Worm (Caenorhabditis elegans) whole organism, L1 larva: ENCODE data around the gene F54B11.10.
A peak's percentile ranks its signal among the peaks of the same experiment; 100 is the strongest.

ENCODE experiments used
- C16A3.4 ChIP-seq: fragments of 150-350 bp; optimal IDR thresholded peaks from 2 replicates; lab custom pipeline; 2014; ENCODE audit warnings: missing biosample characterization, missing genetic modification characterization
- Y116A8C.19 ChIP-seq: sonication (generic microtip); optimal IDR thresholded peaks from 2 replicates; lab custom pipeline; 2016; ENCODE audit warnings: missing compliant biosample characterization, missing genetic modification characterization, borderline replicate concordance
- aha-1 ChIP-seq: fragments of 150-350 bp; optimal IDR thresholded peaks from 2 replicates; lab custom pipeline; 2014; ENCODE audit warnings: missing biosample characterization, missing genetic modification characterization
- alr-1 ChIP-seq: fragments of 200-800 bp; sonication (Bioruptor generic); optimal IDR thresholded peaks from 2 replicates; lab custom pipeline; 2018; ENCODE audit warnings: borderline replicate concordance, mild to moderate bottlenecking, missing genetic modification characterization, missing compliant biosample characterization
- ceh-63 ChIP-seq: fragments of 200-800 bp; sonication (Bioruptor generic); optimal IDR thresholded peaks from 2 replicates; lab custom pipeline; 2018; ENCODE audit warnings: mild to moderate bottlenecking, missing genetic modification characterization, missing compliant biosample characterization
- ceh-8 ChIP-seq: fragments of 200-800 bp; sonication (Bioruptor generic); optimal IDR thresholded peaks from 2 replicates; lab custom pipeline; 2018; ENCODE audit warnings: mild to moderate bottlenecking, missing genetic modification characterization, moderate library complexity, missing compliant biosample characterization
- ceh-82 ChIP-seq, 3 experiments: fragments of 150-350 bp in 1 of 3; sonication (generic microtip) in 2 of 3; optimal IDR thresholded peaks; 2 replicates each; lab custom pipeline; 2014 to 2017; ENCODE audit warnings: missing biosample characterization in 3 of 3, missing genetic modification characterization in 3 of 3
- ceh-88 ChIP-seq: fragments of 200-800 bp; sonication (Bioruptor generic); IDR thresholded peaks from 2 replicates; pipeline ENCODE4 v1.3.6; 2022; ENCODE audit warnings: missing genetic modification characterization, missing compliant biosample characterization
- dpl-1 ChIP-seq, 3 experiments: fragments of 150-350 bp in 2 of 3; sonication (generic microtip) in 1 of 3; optimal IDR thresholded peaks; 2 replicates each; lab custom pipeline; 2014 to 2017; ENCODE audit warnings: missing biosample characterization in 3 of 3, missing genetic modification characterization in 3 of 3, missing genetic modification reagents in 3 of 3
- dsc-1 ChIP-seq: sonication (generic microtip); optimal IDR thresholded peaks from 2 replicates; lab custom pipeline; 2016; ENCODE audit warnings: mild to moderate bottlenecking, missing genetic modification characterization, missing compliant biosample characterization
- efl-1 ChIP-seq, 4 experiments: fragments of 150-350 bp; optimal IDR thresholded peaks in 3 of 4; peaks in 1 of 4; 1 replicate in 1 of 4; 2 replicates in 3 of 4; lab custom pipeline; 2014; ENCODE audit warnings: missing biosample characterization in 2 of 4, missing genetic modification characterization in 2 of 4, missing genetic modification reagents in 2 of 4
- efl-3 ChIP-seq: fragments of 200-800 bp; sonication (Bioruptor generic); optimal IDR thresholded peaks from 2 replicates; lab custom pipeline; 2018; ENCODE audit warnings: mild to moderate bottlenecking, missing genetic modification characterization, missing compliant biosample characterization
- elt-3 ChIP-seq, 6 experiments: fragments of 150-350 bp in 1 of 6; sonication (generic microtip); optimal IDR thresholded peaks; 2 replicates each; lab custom pipeline; 2017 to 2018; ENCODE audit warnings: missing biosample characterization in 6 of 6, missing genetic modification characterization in 6 of 6, inconsistent platforms in 1 of 6
- fkh-10 ChIP-seq: sonication (generic microtip); optimal IDR thresholded peaks from 2 replicates; lab custom pipeline; 2017; ENCODE audit warnings: missing biosample characterization, missing genetic modification reagents, missing genetic modification characterization
- fkh-4 ChIP-seq: sonication (generic microtip); optimal IDR thresholded peaks from 2 replicates; lab custom pipeline; 2016; ENCODE audit warnings: missing compliant biosample characterization, missing genetic modification characterization, borderline replicate concordance
- fkh-8 ChIP-seq: sonication (generic microtip); optimal IDR thresholded peaks from 2 replicates; lab custom pipeline; 2016; ENCODE audit warnings: mild to moderate bottlenecking, missing genetic modification characterization, missing compliant biosample characterization
- fos-1 ChIP-seq: fragments of 150-350 bp; optimal IDR thresholded peaks from 2 replicates; lab custom pipeline; 2014; ENCODE audit warnings: missing biosample characterization, missing genetic modification characterization
- irx-1 ChIP-seq: sonication (generic microtip); optimal IDR thresholded peaks from 2 replicates; lab custom pipeline; 2016; ENCODE audit warnings: missing genetic modification characterization, missing compliant biosample characterization
- lin-14 ChIP-seq: fragments of 200-800 bp; sonication (Bioruptor generic); optimal IDR thresholded peaks from 2 replicates; lab custom pipeline; 2018; ENCODE audit warnings: mild to moderate bottlenecking, missing genetic modification characterization, moderate library complexity, missing compliant biosample characterization
- lin-15B ChIP-seq: fragments of 150-350 bp; sonication (generic microtip); optimal IDR thresholded peaks from 3 replicates; lab custom pipeline; 2014; ENCODE audit warnings: missing biosample characterization, missing genetic modification characterization
- lsy-2 ChIP-seq, 2 experiments: fragments of 150-350 bp; optimal IDR thresholded peaks; 2 replicates each; lab custom pipeline; 2014; ENCODE audit warnings: missing biosample characterization in 2 of 2, missing genetic modification characterization in 2 of 2
- mab-9 ChIP-seq: fragments of 200-800 bp; sonication (Bioruptor generic); IDR thresholded peaks from 2 replicates; pipeline ENCODE4 v1.3.6; 2022; ENCODE audit warnings: missing genetic modification reagents, missing genetic modification characterization, missing compliant biosample characterization
- mdl-1 ChIP-seq, 2 experiments: fragments of 150-350 bp; optimal IDR thresholded peaks; 2 replicates each; lab custom pipeline; 2014 to 2017; ENCODE audit warnings: missing biosample characterization in 2 of 2, missing genetic modification characterization in 2 of 2, inconsistent platforms in 1 of 2
- mep-1 ChIP-seq: fragments of 150-350 bp; optimal IDR thresholded peaks from 2 replicates; lab custom pipeline; 2014; ENCODE audit warnings: missing biosample characterization, missing genetic modification characterization
- nhr-11 ChIP-seq: fragments of 150-350 bp; optimal IDR thresholded peaks from 2 replicates; lab custom pipeline; 2014; ENCODE audit warnings: missing biosample characterization, missing genetic modification characterization
- nhr-20 ChIP-seq: sonication (generic microtip); optimal IDR thresholded peaks from 2 replicates; lab custom pipeline; 2016; ENCODE audit warnings: mild to moderate bottlenecking, missing genetic modification characterization, missing compliant biosample characterization
- nhr-237 ChIP-seq: fragments of 150-350 bp; optimal IDR thresholded peaks from 2 replicates; lab custom pipeline; 2014; ENCODE audit warnings: missing biosample characterization, missing genetic modification characterization
- nhr-28 ChIP-seq: fragments of 150-350 bp; optimal IDR thresholded peaks from 2 replicates; lab custom pipeline; 2014; ENCODE audit warnings: missing biosample characterization, missing genetic modification characterization
- nhr-71 ChIP-seq: sonication (generic microtip); optimal IDR thresholded peaks from 2 replicates; lab custom pipeline; 2016; ENCODE audit warnings: mild to moderate bottlenecking, missing genetic modification characterization, moderate library complexity, missing compliant biosample characterization
- nhr-76 ChIP-seq: sonication (generic microtip); optimal IDR thresholded peaks from 2 replicates; lab custom pipeline; 2017; ENCODE audit warnings: missing biosample characterization, missing genetic modification characterization
- nhr-77 ChIP-seq: fragments of 150-350 bp; optimal IDR thresholded peaks from 2 replicates; lab custom pipeline; 2014; ENCODE audit warnings: missing biosample characterization, missing genetic modification characterization
- nhr-84 ChIP-seq: sonication (generic microtip); optimal IDR thresholded peaks from 2 replicates; lab custom pipeline; 2017; ENCODE audit warnings: missing biosample characterization, missing genetic modification characterization
- nhr-85 ChIP-seq: sonication (generic microtip); peaks from one replicate; lab custom pipeline; 2016; ENCODE audit warnings: missing genetic modification characterization, inconsistent platforms, missing compliant biosample characterization
- nhr-90 ChIP-seq: sonication (generic microtip); optimal IDR thresholded peaks from 2 replicates; lab custom pipeline; 2016; ENCODE audit warnings: mild to moderate bottlenecking, missing genetic modification characterization, missing compliant biosample characterization; ENCODE audit not compliant: poor library complexity
- pag-3 ChIP-seq: sonication (generic microtip); optimal IDR thresholded peaks from 2 replicates; lab custom pipeline; 2017; ENCODE audit warnings: missing genetic modification characterization, mild to moderate bottlenecking, missing compliant biosample characterization, antibody characterized with exemption, borderline replicate concordance; ENCODE audit not compliant: insufficient read depth
- rnt-1 ChIP-seq: sonication (generic microtip); optimal IDR thresholded peaks from 2 replicates; lab custom pipeline; 2016; ENCODE audit warnings: mild to moderate bottlenecking, missing genetic modification characterization, moderate library complexity, missing compliant biosample characterization
- skn-1 ChIP-seq: fragments of 150-350 bp; optimal IDR thresholded peaks from 2 replicates; lab custom pipeline; 2014; ENCODE audit warnings: missing biosample characterization, missing genetic modification characterization
- snpc-4 ChIP-seq: fragments of 150-350 bp; optimal IDR thresholded peaks from 2 replicates; lab custom pipeline; 2014; ENCODE audit warnings: missing biosample characterization, missing genetic modification characterization
- snu-23 ChIP-seq: sonication (generic microtip); optimal IDR thresholded peaks from 2 replicates; lab custom pipeline; 2016; ENCODE audit warnings: missing genetic modification characterization, missing compliant biosample characterization
- sup-37 ChIP-seq: fragments of 200-800 bp; sonication (Bioruptor generic); optimal IDR thresholded peaks from 2 replicates; lab custom pipeline; 2018; ENCODE audit warnings: mild to moderate bottlenecking, missing genetic modification characterization, missing compliant biosample characterization
- tbx-2 ChIP-seq: sonication (generic microtip); optimal IDR thresholded peaks from 2 replicates; lab custom pipeline; 2016; ENCODE audit warnings: missing genetic modification characterization, missing compliant biosample characterization
- tlp-1 ChIP-seq: fragments of 150-350 bp; optimal IDR thresholded peaks from 2 replicates; lab custom pipeline; 2014; ENCODE audit warnings: missing biosample characterization, missing genetic modification characterization
- unc-130 ChIP-seq: fragments of 150-350 bp; optimal IDR thresholded peaks from 2 replicates; lab custom pipeline; 2017; ENCODE audit warnings: missing biosample characterization, missing genetic modification characterization, inconsistent platforms
- unc-30 ChIP-seq: sonication (generic microtip); optimal IDR thresholded peaks from 2 replicates; lab custom pipeline; 2017; ENCODE audit warnings: missing biosample characterization, missing genetic modification characterization
- zag-1 ChIP-seq: fragments of 150-350 bp; optimal IDR thresholded peaks from 2 replicates; lab custom pipeline; 2014; ENCODE audit warnings: missing biosample characterization, missing genetic modification characterization

F54B11.10 gene

ce11 chrX:13542757-13543156, 39.2 kb upstream of the F54B11.10 start (continued):
- TF ChIP-seq fkh-8: no peak
- TF ChIP-seq mab-9 (GFP tag; lab: Robert Waterston, UW): no peak
- TF ChIP-seq ceh-82 (tag; optimal IDR thresholded peaks at IDR 0.05; lab: Kevin White, UChicago): peak in 1 of 3 experiments; percentile 15
- peak; percentile 7 for TF ChIP-seq tbx-2
- TF ChIP-seq nhr-85: no peak
- no peak for TF ChIP-seq alr-1 (tag; lab: Kevin White, UChicago)
- TF ChIP-seq nhr-28 (tag; lab: Kevin White, UChicago): no peak
- TF ChIP-seq snu-23 (GFP tag; lab: Kevin White, UChicago): peak; percentile 20
- no peak for TF ChIP-seq efl-1 (optimal IDR thresholded peaks at IDR 0.05; lab: Kevin White, UChicago)
- no peak for TF ChIP-seq efl-1 (GFP tag; optimal IDR thresholded peaks at IDR 0.05 in 1 of 2; lab: Kevin White, UChicago)
- no peak for TF ChIP-seq nhr-84 (tag; lab: Kevin White, UChicago)
- TF ChIP-seq nhr-76 (tag; lab: Kevin White, UChicago): no peak
- TF ChIP-seq fos-1 (tag; lab: Kevin White, UChicago): no peak
- TF ChIP-seq tlp-1 (tag; lab: Kevin White, UChicago): no peak
- TF ChIP-seq fkh-10 (GFP tag; lab: Kevin White, UChicago): no peak
- peak; percentile 25 for TF ChIP-seq nhr-71 (tag; lab: Kevin White, UChicago)
- TF ChIP-seq nhr-237 (tag; lab: Kevin White, UChicago): no peak
- no peak for TF ChIP-seq unc-30
- TF ChIP-seq nhr-90 (tag; lab: Kevin White, UChicago): no peak
- no peak for TF ChIP-seq unc-130 (tag; lab: Kevin White, UChicago)
- peak in 1 of 6 experiments; percentile 15 for TF ChIP-seq elt-3 (tag; optimal IDR thresholded peaks at IDR 0.05; lab: Kevin White, UChicago)
- TF ChIP-seq rnt-1 (tag; lab: Kevin White, UChicago): no peak
- no peak for TF ChIP-seq fkh-4
- peak in 1 of 2 experiments; percentile 55 for TF ChIP-seq lsy-2 (tag; optimal IDR thresholded peaks at IDR 0.05; lab: Kevin White, UChicago)
- no peak for TF ChIP-seq nhr-77
- no peak for TF ChIP-seq dsc-1
- TF ChIP-seq ceh-63 (GFP tag; lab: Kevin White, UChicago): no peak
- TF ChIP-seq mdl-1 (tag; optimal IDR thresholded peaks at IDR 0.05; lab: Kevin White, UChicago): peak in 1 of 2 experiments; percentile 21
- TF ChIP-seq snpc-4 (tag; lab: Kevin White, UChicago): no peak
- no peak for TF ChIP-seq ceh-88 (GFP tag; lab: Robert Waterston, UW)
- no peak for TF ChIP-seq lin-15B
- no peak for TF ChIP-seq C16A3.4 (tag; lab: Kevin White, UChicago)
- TF ChIP-seq Y116A8C.19: no peak
- TF ChIP-seq sup-37 (GFP tag; lab: Kevin White, UChicago): no peak
- peak; percentile 76 for TF ChIP-seq lin-14 (GFP tag; lab: Kevin White, UChicago)
- TF ChIP-seq skn-1 (tag; lab: Kevin White, UChicago): no peak
- no peak for TF ChIP-seq nhr-20 (tag; lab: Kevin White, UChicago)
- TF ChIP-seq irx-1: no peak
- TF ChIP-seq nhr-11 (tag; lab: Kevin White, UChicago): no peak
- TF ChIP-seq mep-1 (tag; lab: Kevin White, UChicago): peak; percentile 59
- no peak for TF ChIP-seq efl-3 (GFP tag; lab: Kevin White, UChicago)
- TF ChIP-seq zag-1 (tag; lab: Kevin White, UChicago): no peak
- TF ChIP-seq pag-3 (tag; lab: Kevin White, UChicago): peak; percentile 26
- TF ChIP-seq ceh-8 (GFP tag; lab: Kevin White, UChicago): no peak
- no peak for TF ChIP-seq aha-1 (tag; lab: Kevin White, UChicago)
- TF ChIP-seq dpl-1 (GFP tag; optimal IDR thresholded peaks at IDR 0.05; lab: Kevin White, UChicago): no peak
